Worm (Caenorhabditis elegans) whole organism, L3 larva: Measurements from ENCODE around the gene srsx-40.

ENCODE experiments used
- ZK546.5 ChIP-seq: sonication (generic microtip); optimal IDR thresholded peaks from 2 replicates; lab custom pipeline; 2017; ENCODE audit warnings: missing biosample characterization, missing genetic modification characterization
- elt-1 ChIP-seq: fragments of 150-350 bp; optimal IDR thresholded peaks from 2 replicates; lab custom pipeline; 2014; ENCODE audit warnings: missing biosample characterization, missing genetic modification characterization
- elt-3 ChIP-seq, 3 experiments: fragments of 150-350 bp in 1 of 3; sonication (generic microtip) in 2 of 3; optimal IDR thresholded peaks; 2 replicates in 2 of 3; 4 replicates in 1 of 3; lab custom pipeline; 2014 to 2017; ENCODE audit warnings: missing biosample characterization in 3 of 3, missing genetic modification characterization in 3 of 3
- nfya-1 ChIP-seq: sonication (generic microtip); optimal IDR thresholded peaks from 2 replicates; lab custom pipeline; 2017; ENCODE audit warnings: missing genetic modification characterization, mild to moderate bottlenecking, missing compliant biosample characterization, antibody characterized with exemption, moderate library complexity; ENCODE audit not compliant: insufficient read depth
- nhr-11 ChIP-seq: fragments of 150-350 bp; optimal IDR thresholded peaks from 2 replicates; lab custom pipeline; 2014; ENCODE audit warnings: missing biosample characterization, missing genetic modification characterization
- nhr-12 ChIP-seq: fragments of 150-350 bp; optimal IDR thresholded peaks from 2 replicates; lab custom pipeline; 2014; ENCODE audit warnings: missing biosample characterization, missing genetic modification characterization
- skn-1 ChIP-seq: fragments of 150-350 bp; optimal IDR thresholded peaks from 2 replicates; lab custom pipeline; 2014; ENCODE audit warnings: missing biosample characterization, missing genetic modification characterization
- snpc-4 ChIP-seq: fragments of 150-350 bp; optimal IDR thresholded peaks from 2 replicates; lab custom pipeline; 2014; ENCODE audit warnings: missing biosample characterization, missing genetic modification characterization
- zag-1 ChIP-seq: fragments of 150-350 bp; optimal IDR thresholded peaks from 2 replicates; lab custom pipeline; 2014; ENCODE audit warnings: missing biosample characterization, missing genetic modification characterization
- ztf-4 ChIP-seq: fragments of 150-350 bp; optimal IDR thresholded peaks from 2 replicates; lab custom pipeline; 2014; ENCODE audit warnings: missing biosample characterization, missing genetic modification characterization

- no peak for TF ChIP-seq ztf-4 (tag; lab: Kevin White, UChicago)
- no peak for TF ChIP-seq skn-1 (tag; lab: Kevin White, UChicago)
- TF ChIP-seq elt-1 (tag; lab: Kevin White, UChicago) = no peak
- no peak for TF ChIP-seq zag-1 (tag; lab: Kevin White, UChicago)
- no peak for TF ChIP-seq nfya-1 (tag; lab: Kevin White, UChicago)
- no peak for TF ChIP-seq nhr-12 (tag; lab: Kevin White, UChicago)
- TF ChIP-seq snpc-4 (tag; lab: Kevin White, UChicago) = no peak
- TF ChIP-seq nhr-11 (tag; lab: Kevin White, UChicago) = no peak
- TF ChIP-seq ZK546.5 = no peak
- no peak for TF ChIP-seq elt-3 (tag; optimal IDR thresholded peaks at IDR 0.05; lab: Kevin White, UChicago)
Observed at ce11 chrV:7723967-7724544, 20.6 kb upstream of the srsx-40 start, which contains the start of the genes ZK105.6 and ZK105.8.
